Fruit fly (Drosophila melanogaster): ENCODE data around the gene Edg91.

The Edg91 gene

dm6 chr3R:17599695-17600094 lies 11.6 kb downstream of the Edg91 start:
- TF ChIP-seq noc (tag; optimal IDR thresholded peaks at IDR 0.05), result no peak

dm6 chr3R:17596236-17596635 lies 15.1 kb downstream of the Edg91 start, which contains the start of gene CG7606:
Gene CG7606 (plus strand): TSS chr3R:17596536.
- no peak for TF ChIP-seq noc (tag; optimal IDR thresholded peaks at IDR 0.05)

- TF ChIP-seq noc (tag; optimal IDR thresholded peaks at IDR 0.05), result no peak
Observed at dm6 chr3R:17595084-17595483, 16.2 kb downstream of the Edg91 start, which contains the start of gene Sgs5. Gene Sgs5 (plus strand): TSS chr3R:17595362.

- no peak for TF ChIP-seq noc (tag; optimal IDR thresholded peaks at IDR 0.05)
Observed at dm6 chr3R:17594086-17594485, 17.2 kb downstream of the Edg91 start, which contains the start of gene Sgs5bis. Gene Sgs5bis (plus strand): TSS chr3R:17594386.

dm6 chr3R:17593470-17593869 lies 17.8 kb downstream of the Edg91 start:
- TF ChIP-seq noc (tag; optimal IDR thresholded peaks at IDR 0.05), result no peak

dm6 chr3R:17591831-17592230 lies 19.5 kb downstream of the Edg91 start:
- no peak for TF ChIP-seq noc (tag; optimal IDR thresholded peaks at IDR 0.05)

dm6 chr3R:17588805-17589204 lies 22.5 kb downstream of the Edg91 start:
- TF ChIP-seq noc (tag; optimal IDR thresholded peaks at IDR 0.05), result no peak

- no peak for TF ChIP-seq noc (tag; optimal IDR thresholded peaks at IDR 0.05)
Observed at dm6 chr3R:17583658-17584460, 27.5 kb downstream of the Edg91 start.

dm6 chr3R:17566619-17567489 lies 44.5 kb downstream of the Edg91 start:
- TF ChIP-seq noc (tag; optimal IDR thresholded peaks at IDR 0.05), result no peak

dm6 chr3R:17564837-17565236 lies 46.5 kb downstream of the Edg91 start:
- TF ChIP-seq noc (tag; optimal IDR thresholded peaks at IDR 0.05), result no peak

dm6 chr3R:17561175-17561574 lies 50.1 kb downstream of the Edg91 start:
- no peak for TF ChIP-seq noc (tag; optimal IDR thresholded peaks at IDR 0.05)

Measured in whole organism, larva.